Worm (Caenorhabditis elegans) whole organism, L2 larva: ENCODE data around the gene cal-1.

Experiments used
- ZK546.5 ChIP-seq: sonication (generic microtip); optimal IDR thresholded peaks from 2 replicates; lab custom pipeline; 2017; ENCODE audit warnings: missing biosample characterization, missing genetic modification characterization
- egl-27 ChIP-seq: sonication (generic microtip); optimal IDR thresholded peaks from 3 replicates; lab custom pipeline; 2017; ENCODE audit warnings: missing biosample characterization, missing genetic modification reagents, missing genetic modification characterization
- lin-13 ChIP-seq: fragments of 150-350 bp; optimal IDR thresholded peaks from 2 replicates; lab custom pipeline; 2014; ENCODE audit warnings: missing biosample characterization, missing genetic modification reagents, missing genetic modification characterization

DNA sequence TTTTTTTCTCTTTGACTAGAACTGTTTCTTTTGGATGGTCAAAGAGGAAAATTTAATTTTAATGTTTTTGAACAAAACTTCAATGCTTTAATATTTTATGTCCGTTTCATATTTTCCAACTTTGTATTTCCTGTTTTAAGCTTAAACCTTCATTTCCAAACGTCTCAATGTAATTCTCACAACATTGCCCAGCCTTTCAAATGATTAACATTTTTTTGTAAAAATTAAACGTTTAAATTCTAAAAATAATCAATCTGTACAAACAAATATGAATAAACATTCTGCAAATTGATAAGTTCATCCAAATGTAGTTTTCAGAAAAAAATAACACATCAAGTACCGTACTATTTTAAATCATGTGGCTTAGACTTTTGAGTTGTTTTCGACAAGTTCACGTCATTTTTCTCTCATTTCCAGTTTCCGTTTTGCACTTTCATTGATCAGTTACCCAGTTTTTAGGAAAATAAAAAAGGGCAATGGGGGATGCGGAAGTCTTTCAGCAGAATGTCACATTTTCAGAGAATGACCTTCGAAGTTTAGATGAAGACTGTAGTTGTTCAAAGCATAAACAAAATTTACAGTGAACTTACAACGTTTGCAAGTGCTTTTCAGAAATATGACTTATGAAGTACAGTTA, 25.8 kb upstream of the cal-1 start:
- TF ChIP-seq egl-27 (tag; lab: Kevin White, UChicago) (no peak), lin-13 (GFP tag; lab: Kevin White, UChicago) (no peak), ZK546.5 (tag; lab: Kevin White, UChicago) (no peak)
